Worm (Caenorhabditis elegans) whole organism, midembryonic: ENCODE data around the gene scl-24.
"Not testable (repeated sequence)": the region's sequence is repeated elsewhere in the genome, so short reads cannot be mapped to it uniquely, and the experiment has no call there.

Experiments
- med-1 ChIP-seq: sonication (generic microtip); optimal IDR thresholded peaks from 2 replicates; lab custom pipeline; 2017; ENCODE audit warnings: missing genetic modification characterization, mild to moderate bottlenecking, missing compliant biosample characterization, antibody characterized with exemption, missing genetic modification reagents; ENCODE audit not compliant: insufficient read depth
- ref-1 ChIP-seq: fragments of 200-800 bp; sonication (Bioruptor generic); conservative IDR thresholded peaks from 2 replicates; pipeline ENCODE4 v1.3.6; 2022; ENCODE audit warnings: missing genetic modification reagents, missing genetic modification characterization, missing compliant biosample characterization
- tab-1 ChIP-seq: fragments of 200-800 bp; sonication (Bioruptor generic); IDR thresholded peaks from 2 replicates; pipeline ENCODE4 v1.3.6; 2022; ENCODE audit warnings: missing genetic modification characterization, missing compliant biosample characterization
- ztf-29 ChIP-seq: fragments of 200-800 bp; sonication (Bioruptor generic); IDR thresholded peaks from 2 replicates; pipeline ENCODE4 v1.3.6; 2022; ENCODE audit warnings: missing genetic modification reagents, missing genetic modification characterization, missing compliant biosample characterization

ce11 chrV:17464278-17464677 is 21.9 kb upstream of the scl-24 start, which contains the start of gene F20E11.7:
- not testable (repeated sequence) for TF ChIP-seq ref-1 (GFP tag; lab: Robert Waterston, UW); med-1; ztf-29 (GFP tag; lab: Robert Waterston, UW); tab-1 (GFP tag; lab: Robert Waterston, UW)
